Worm (Caenorhabditis elegans) whole organism, L4/young adult: ENCODE results near the gene F25E5.1.
"Not testable (repeated sequence)": the region's sequence is repeated elsewhere in the genome, so short reads cannot be mapped to it uniquely, and the experiment has no call there.

ENCODE experiments used
- W03F9.2 ChIP-seq: fragments of 150-350 bp; optimal IDR thresholded peaks from 2 replicates; lab custom pipeline; 2014; ENCODE audit warnings: missing biosample characterization, missing genetic modification characterization
- dao-5 ChIP-seq: sonication (generic microtip); optimal IDR thresholded peaks from 2 replicates; lab custom pipeline; 2016; ENCODE audit warnings: missing genotype, missing genetic modification characterization, moderate library complexity, missing compliant biosample characterization
- him-1 ChIP-seq: sonication (generic microtip); optimal IDR thresholded peaks from 2 replicates; lab custom pipeline; 2016; ENCODE audit warnings: missing genotype, missing genetic modification reagents, missing genetic modification characterization, missing compliant biosample characterization

The F25E5.1 gene

DNA sequence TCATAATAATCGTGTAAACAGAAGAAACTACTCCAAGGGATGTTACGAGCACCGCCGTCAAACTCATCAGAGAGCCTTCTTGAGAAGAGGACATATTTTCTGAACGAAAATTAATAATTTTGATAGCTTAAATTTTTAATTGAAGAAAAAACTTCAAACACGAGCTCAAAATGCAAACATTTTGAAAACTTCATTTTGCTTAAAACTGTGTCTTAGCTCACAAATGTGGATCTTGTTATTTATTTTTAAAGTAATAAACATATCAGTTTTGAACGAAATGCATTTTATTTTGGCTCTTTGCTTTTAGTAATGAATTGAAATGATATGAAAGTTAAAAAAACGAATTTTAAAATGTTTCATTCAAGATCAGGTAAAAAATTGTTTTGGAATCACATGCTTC is 21.8 kb downstream of the F25E5.1 start, which contains the start of gene srbc-7:
Gene srbc-7 (minus strand): TSS at position 101 of the 400 bp plus-strand sequence.
- TF ChIP-seq W03F9.2 (tag; lab: Kevin White, UChicago) (no peak), him-1 (tag; lab: Kevin White, UChicago) (no peak), dao-5 (tag; lab: Kevin White, UChicago) (no peak)

DNA sequence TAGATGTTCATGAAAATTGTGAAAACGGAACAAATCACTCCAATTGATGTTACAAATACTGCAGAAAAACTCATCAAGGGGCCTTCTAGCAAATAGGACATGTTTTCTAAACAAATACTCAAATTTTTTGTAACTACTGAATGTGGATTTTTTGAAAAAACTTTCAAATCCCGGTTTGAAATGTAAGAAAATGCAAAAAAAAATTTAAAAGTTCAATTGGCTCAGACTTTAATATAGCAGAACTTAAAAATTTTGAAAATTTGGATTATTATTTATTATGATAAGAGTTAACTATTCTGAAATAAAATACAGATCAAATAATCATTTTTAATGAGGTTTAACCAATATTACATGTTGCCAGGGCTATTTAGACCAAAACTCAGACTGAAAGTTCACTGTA is 24.7 kb downstream of the F25E5.1 start, which contains the start of gene srbc-9:
Gene srbc-9 (minus strand): TSS at position 101 of the 400 bp plus-strand sequence.
- TF ChIP-seq W03F9.2 (tag; lab: Kevin White, UChicago), result no peak
- no peak for TF ChIP-seq dao-5 (tag; lab: Kevin White, UChicago)
- no peak for TF ChIP-seq him-1 (tag; lab: Kevin White, UChicago)

DNA sequence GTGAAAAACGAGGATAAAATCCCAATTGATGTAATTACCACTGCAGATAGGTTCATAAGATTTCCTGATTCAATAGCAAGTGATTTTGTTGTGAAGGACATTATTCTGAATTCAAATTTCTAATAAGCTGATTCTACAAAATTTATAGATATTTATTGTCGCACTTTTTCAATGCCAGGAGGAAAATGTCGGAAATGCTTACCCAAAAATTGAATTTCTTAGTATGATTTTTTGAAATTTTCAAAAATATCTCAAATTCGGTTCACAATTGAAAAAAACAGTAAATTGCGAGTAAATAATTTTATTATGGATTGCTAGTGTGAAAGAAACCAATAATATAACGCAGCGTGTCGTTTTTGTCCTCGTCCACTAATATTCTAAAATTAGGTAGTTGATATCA is 27.2 kb downstream of the F25E5.1 start, which contains the start of gene srbc-10:
Gene srbc-10 (minus strand): TSS at position 101 of the 400 bp plus-strand sequence.
- no peak for TF ChIP-seq him-1 (tag; lab: Kevin White, UChicago)
- TF ChIP-seq dao-5 (tag; lab: Kevin White, UChicago), result no peak
- TF ChIP-seq W03F9.2 (tag; lab: Kevin White, UChicago), result no peak

DNA sequence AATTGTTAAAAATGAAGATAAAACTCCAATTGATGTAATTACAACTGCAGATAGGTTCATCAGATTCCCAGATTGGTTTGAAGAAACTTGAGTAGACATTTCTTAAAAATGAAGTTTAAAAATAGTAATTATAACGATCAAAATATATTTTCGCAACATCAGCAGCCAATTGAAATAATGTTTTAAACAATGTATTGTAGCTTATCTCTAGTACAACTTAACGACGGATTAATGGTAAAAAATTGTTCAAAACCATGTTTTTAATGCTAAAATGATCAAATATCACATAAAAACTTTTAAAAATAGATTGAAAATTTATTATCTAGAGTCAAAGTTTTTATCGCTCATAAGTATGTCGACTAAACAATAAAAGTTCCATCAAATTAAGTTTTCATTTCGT is 29.5 kb downstream of the F25E5.1 start, which contains the start of gene srbc-11:
Gene srbc-11 (minus strand): TSS at position 101 of the 400 bp plus-strand sequence.
- TF ChIP-seq W03F9.2 (tag; lab: Kevin White, UChicago) (no peak), dao-5 (tag; lab: Kevin White, UChicago) (no peak), him-1 (tag; lab: Kevin White, UChicago) (no peak)

DNA sequence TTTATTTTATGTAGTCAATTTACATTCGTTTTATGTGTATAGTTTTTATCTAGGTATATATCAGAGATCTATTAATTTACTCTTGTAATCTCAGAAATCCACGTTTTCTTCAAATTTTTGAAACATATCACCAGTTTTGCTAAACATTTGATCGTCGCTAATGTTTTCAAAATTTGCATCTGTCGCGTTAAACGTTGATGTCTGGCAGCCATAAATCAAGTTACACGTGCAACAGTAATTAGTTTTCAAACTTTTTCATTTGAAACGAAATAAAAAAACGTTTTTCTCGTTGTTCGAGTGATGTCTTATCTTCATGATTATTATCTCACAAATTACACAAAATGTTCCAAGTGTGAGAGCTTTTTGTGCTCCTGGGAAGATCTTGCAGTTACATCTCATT is 31.8 kb downstream of the F25E5.1 start, which contains the start of gene srh-79:
Gene srh-79 (plus strand): TSS at position 301 of the 400 bp plus-strand sequence.
- TF ChIP-seq W03F9.2 (tag; lab: Kevin White, UChicago) (no peak), dao-5 (tag; lab: Kevin White, UChicago) (no peak), him-1 (tag; lab: Kevin White, UChicago) (no peak)

DNA sequence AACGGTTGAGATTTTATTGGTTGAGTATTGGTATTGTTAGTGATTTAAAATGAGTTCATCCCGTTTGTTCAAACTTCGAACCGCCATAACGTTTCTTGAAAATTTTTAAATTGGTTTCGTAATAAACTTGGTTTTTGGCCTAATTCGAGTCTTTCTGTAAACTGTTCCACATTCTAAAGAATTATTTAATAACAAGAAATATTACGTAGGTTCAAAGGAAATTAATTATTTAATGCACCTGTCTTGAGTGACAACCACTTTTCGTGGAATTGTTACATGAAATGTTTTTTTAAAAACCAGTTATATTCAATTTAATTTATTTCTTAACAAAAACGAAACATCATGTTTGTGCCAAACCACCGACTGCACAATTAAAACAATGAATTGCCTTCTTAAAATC is 35.5 kb downstream of the F25E5.1 start:
- TF ChIP-seq W03F9.2 (tag; lab: Kevin White, UChicago) (no peak), dao-5 (tag; lab: Kevin White, UChicago) (no peak), him-1 (tag; lab: Kevin White, UChicago) (no peak)

DNA sequence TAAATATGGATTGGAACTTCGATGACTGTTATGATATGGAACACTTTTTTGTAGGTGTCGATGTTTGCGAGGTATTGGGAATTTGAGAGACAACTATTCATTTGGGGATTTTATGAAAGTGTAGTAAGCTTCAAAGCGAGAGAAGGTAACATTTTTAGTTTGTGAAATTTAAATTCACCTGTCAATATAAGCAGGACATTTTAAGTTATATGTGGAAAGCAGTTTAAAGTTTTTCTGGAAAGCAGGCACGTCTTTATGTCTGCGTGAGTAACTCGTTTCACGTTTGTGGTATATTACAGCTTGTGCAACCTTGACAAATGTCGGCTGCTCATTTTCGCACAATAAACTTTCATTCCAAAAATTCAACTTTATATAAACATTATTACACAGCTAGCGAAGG is 38.6 kb downstream of the F25E5.1 start, which contains the start of gene srh-229:
Gene srh-229 (minus strand): TSS at position 101 of the 400 bp plus-strand sequence.
- TF ChIP-seq W03F9.2 (tag; lab: Kevin White, UChicago) (no peak), him-1 (tag; lab: Kevin White, UChicago) (no peak), dao-5 (tag; lab: Kevin White, UChicago) (no peak)

DNA sequence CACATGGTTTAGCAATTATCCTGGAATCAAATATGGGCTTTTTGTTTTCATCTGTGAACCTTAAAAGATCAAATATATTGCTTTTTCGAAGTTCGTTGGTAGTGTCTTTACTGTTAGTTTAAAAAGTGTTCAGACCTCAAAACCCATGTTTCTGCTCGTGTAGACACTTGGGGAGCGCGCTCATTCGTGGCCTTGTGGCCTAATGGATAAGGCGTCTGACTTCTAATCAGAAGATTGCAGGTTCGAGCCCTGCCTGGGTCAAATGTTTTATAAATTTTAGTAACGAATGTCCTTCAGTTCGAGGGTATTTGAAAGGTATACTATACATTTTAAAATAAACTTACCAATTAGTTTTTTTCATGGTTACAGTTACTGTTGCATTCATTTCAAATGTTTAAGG is 40.5 kb downstream of the F25E5.1 start:
- TF ChIP-seq W03F9.2 (tag; lab: Kevin White, UChicago) (no peak), dao-5 (tag; lab: Kevin White, UChicago) (no peak), him-1 (tag; lab: Kevin White, UChicago) (no peak)

DNA sequence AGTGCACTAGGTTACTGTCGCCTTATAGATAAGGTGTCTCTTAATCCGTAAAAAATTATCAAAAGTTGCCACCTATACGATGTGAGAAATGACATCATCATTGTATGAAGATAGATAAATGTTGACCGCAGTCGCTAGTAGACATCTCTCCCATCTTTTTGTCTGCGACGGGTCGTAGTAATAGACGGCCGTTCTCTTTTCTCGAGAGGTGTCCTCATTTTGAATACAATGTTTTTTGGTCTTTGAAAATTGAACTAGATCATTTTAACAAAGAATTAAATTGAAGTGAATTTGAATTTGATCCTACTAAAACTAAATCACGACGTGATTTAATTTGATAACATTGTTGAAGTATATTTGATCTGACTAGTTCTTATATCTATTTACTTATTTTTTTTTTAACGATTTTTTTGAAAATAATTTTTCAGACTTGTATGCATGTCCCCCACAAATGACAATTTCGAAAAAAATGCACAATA is 42.9 kb downstream of the F25E5.1 start, which contains the start of the genes str-31 and nhr-172:
Gene str-31 (minus strand): TSS at position 101 of the 479 bp plus-strand sequence.
Gene nhr-172 (plus strand): TSS at position 429 of the 479 bp plus-strand sequence.
- TF ChIP-seq him-1 (tag; lab: Kevin White, UChicago) (no peak), W03F9.2 (tag; lab: Kevin White, UChicago) (no peak), dao-5 (tag; lab: Kevin White, UChicago) (no peak)

DNA sequence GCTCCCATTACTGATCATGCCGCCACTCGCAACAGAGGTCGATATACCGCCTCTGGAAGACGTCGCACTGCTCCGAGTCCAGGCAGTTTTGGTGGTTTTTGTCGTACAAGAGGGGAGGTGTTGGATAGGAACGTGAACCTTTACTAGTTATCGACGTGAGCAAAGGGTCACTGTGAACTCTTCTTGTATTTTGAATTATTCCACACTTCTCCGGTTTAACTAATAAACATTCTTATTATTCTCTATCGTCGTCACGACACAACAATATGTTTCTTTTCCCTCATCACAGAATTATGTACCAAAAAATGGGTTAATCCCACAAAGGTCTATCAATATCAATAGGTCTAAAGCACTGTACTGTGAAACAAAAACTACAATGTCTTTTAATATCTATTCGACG is 45.8 kb downstream of the F25E5.1 start, which contains the start of gene nhr-171:
Gene nhr-171 (plus strand): TSS at position 301 of the 400 bp plus-strand sequence.
- not testable (repeated sequence) for TF ChIP-seq W03F9.2, dao-5, him-1 (tag; lab: Kevin White, UChicago)

DNA sequence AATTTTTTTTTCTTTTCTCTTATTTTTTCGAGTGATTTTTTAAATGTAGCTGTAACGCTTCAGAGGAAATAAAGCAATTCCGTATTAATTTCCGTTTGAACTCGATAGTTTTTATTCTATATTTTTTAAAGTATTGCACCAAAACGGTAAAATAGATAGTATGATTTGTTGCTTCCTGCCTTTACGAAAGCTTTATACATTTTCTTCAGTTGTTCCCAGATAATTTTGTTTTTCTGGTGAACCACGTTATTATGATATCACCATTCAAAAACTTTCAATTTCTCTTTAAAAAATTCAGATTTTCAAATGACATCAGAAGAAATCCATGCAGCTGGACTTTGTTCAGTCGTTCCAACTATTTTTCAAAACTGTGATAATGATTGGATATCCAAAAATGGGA is 49.3 kb downstream of the F25E5.1 start, which contains the start of gene srb-18:
Gene srb-18 (plus strand): TSS at position 301 of the 400 bp plus-strand sequence.
- TF ChIP-seq dao-5 (tag; lab: Kevin White, UChicago) (no peak), W03F9.2 (tag; lab: Kevin White, UChicago) (no peak), him-1 (tag; lab: Kevin White, UChicago) (no peak)

DNA sequence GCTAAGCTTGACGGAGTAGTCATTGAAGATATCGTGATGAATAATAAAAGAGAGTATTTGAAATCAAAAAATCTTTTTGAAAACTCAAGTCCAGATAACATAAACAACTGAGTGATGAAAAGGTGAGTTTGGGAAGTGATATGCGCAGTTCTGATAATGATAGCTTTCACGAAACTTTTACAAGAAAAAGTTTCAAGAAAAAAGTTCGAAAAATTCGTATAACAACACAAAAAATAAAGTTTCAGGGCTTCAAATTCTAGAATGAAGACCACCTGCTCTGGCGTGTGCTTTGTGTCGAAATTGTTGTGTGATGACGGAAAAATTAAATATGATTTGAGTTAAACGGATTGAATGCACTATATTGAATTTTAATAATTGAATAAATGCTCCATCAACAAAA is 54.4 kb downstream of the F25E5.1 start, which contains the start of gene srb-19:
Gene srb-19 (minus strand): TSS at position 101 of the 400 bp plus-strand sequence.
- TF ChIP-seq W03F9.2 (tag; lab: Kevin White, UChicago), result no peak
- TF ChIP-seq dao-5 (tag; lab: Kevin White, UChicago), result no peak
- TF ChIP-seq him-1 (tag; lab: Kevin White, UChicago), result no peak
